Worm (Caenorhabditis elegans): ENCODE measurements around the gene lap-1.

lap-1 gene

DNA sequence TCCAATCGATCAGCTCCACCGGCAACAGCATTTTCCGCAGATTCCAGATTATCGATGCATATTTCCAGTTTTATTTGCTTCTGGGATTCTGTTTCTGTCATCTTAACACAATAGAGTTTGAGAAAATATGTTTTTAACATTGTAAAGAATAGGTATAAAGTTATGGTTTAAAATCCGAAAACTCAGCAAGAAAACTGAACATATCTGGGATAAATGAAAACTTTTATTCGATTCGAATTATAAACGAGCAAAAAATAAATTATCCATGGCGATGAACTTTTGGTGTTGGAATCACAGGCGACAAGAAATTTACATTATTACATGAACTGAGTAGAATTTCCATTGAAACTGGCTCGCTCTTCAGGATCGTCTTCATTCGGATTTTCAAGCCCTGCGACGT is 1.8 kb upstream of the lap-1 start, which contains the start of gene cutc-1:
Gene cutc-1, minus strand, starts transcription at position 101 of the 400 bp plus-strand sequence.
- no peak for TF ChIP-seq ces-1 (GFP tag; optimal IDR thresholded peaks at IDR 0.05)
- TF ChIP-seq ztf-11 (tag; optimal IDR thresholded peaks at IDR 0.05), result no peak
- no peak for TF ChIP-seq lsy-2 (tag; optimal IDR thresholded peaks at IDR 0.05)
- TF ChIP-seq pha-4 (tag; optimal IDR thresholded peaks at IDR 0.05), result no peak
- TF ChIP-seq unc-62 (GFP tag; optimal IDR thresholded peaks at IDR 0.05), result no peak
- TF ChIP-seq nhr-76 (tag; optimal IDR thresholded peaks at IDR 0.05), result no peak
- TF ChIP-seq sptf-1 (tag; optimal IDR thresholded peaks at IDR 0.05), result no peak
- no peak for TF ChIP-seq tbx-8 (GFP tag; optimal IDR thresholded peaks at IDR 0.05)
- no peak for TF ChIP-seq ceh-43 (GFP tag; optimal IDR thresholded peaks at IDR 0.05)
- TF ChIP-seq elt-3 (tag; optimal IDR thresholded peaks at IDR 0.05), result no peak
- TF ChIP-seq cnd-1 (tag; optimal IDR thresholded peaks at IDR 0.05), result no peak
- TF ChIP-seq snpc-4 (tag; optimal IDR thresholded peaks at IDR 0.05), result no peak
- no peak for TF ChIP-seq nhr-237 (tag; optimal IDR thresholded peaks at IDR 0.05)
- TF ChIP-seq mls-2 (tag; optimal IDR thresholded peaks at IDR 0.05), result no peak
- TF ChIP-seq M03D4.4 (tag; optimal IDR thresholded peaks at IDR 0.05), result no peak
- TF ChIP-seq nhr-12 (tag; optimal IDR thresholded peaks at IDR 0.05), result no peak
- TF ChIP-seq unc-39 (tag; optimal IDR thresholded peaks at IDR 0.05), result no peak
- no peak for TF ChIP-seq lin-32 (GFP tag; optimal IDR thresholded peaks at IDR 0.05)
- TF ChIP-seq nhr-28 (tag; optimal IDR thresholded peaks at IDR 0.05), result no peak

DNA sequence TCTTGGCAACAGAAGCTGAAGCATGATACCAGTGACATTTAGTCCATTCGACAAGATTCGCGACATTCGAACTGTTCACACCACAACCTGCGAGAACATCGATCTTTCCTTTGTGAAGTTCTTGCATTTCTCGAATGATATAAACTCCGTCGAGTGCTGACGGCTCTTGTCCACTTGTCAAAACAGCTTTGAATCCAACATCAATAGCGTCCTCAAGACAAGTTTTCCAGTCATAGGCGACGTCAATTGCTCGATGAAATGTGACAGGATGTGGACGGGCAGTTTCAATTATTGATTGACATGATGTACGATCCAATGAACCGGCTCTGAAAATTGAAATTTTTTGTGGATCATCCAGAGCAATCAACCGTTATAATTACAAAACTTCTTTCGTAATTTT is 905 bp upstream of the lap-1 start:
- TF ChIP-seq ceh-43 (GFP tag; optimal IDR thresholded peaks at IDR 0.05) (no peak), ceh-39 (tag; optimal IDR thresholded peaks at IDR 0.05) (no peak), blmp-1 (tag; optimal IDR thresholded peaks at IDR 0.05) (no peak), mab-5 (tag; optimal IDR thresholded peaks at IDR 0.05) (no peak), ceh-83 (GFP tag; optimal IDR thresholded peaks at IDR 0.05) (no peak), sptf-1 (tag; optimal IDR thresholded peaks at IDR 0.05) (no peak), M03D4.4 (tag; optimal IDR thresholded peaks at IDR 0.05) (no peak), ces-1 (GFP tag; optimal IDR thresholded peaks at IDR 0.05) (no peak), pha-4 (tag; optimal IDR thresholded peaks at IDR 0.05) (no peak), nhr-237 (tag; optimal IDR thresholded peaks at IDR 0.05) (no peak), nhr-2 (tag; optimal IDR thresholded peaks at IDR 0.05) (no peak)

DNA sequence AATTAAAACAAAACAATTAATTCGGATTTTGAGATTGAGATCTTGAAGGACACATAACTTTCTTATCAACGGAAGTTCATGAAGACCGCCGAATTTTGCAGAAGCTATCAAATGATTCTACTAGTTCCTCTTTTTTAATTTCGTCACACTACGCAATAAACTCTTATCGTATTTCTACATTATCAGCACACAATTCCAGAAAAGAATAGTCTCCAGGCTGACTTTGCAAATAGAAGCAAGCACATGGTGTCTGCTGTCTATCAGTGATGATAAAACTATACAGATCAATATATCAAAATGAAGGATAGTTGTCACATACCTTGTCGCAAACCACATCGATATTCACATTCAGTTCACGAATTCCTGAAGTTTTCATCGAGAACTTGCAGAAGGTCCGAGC is 1.2 kb downstream of the lap-1 start:
- no peak for TF ChIP-seq mep-1 (tag; optimal IDR thresholded peaks at IDR 0.05)
- TF ChIP-seq cnd-1 (tag; optimal IDR thresholded peaks at IDR 0.05), result no peak
- no peak for TF ChIP-seq ceh-43 (GFP tag; optimal IDR thresholded peaks at IDR 0.05)
- no peak for TF ChIP-seq bed-3 (GFP tag; optimal IDR thresholded peaks at IDR 0.05)
- TF ChIP-seq elt-3 (tag; optimal IDR thresholded peaks at IDR 0.05), result no peak
- TF ChIP-seq nhr-237 (tag; optimal IDR thresholded peaks at IDR 0.05), result no peak
- TF ChIP-seq nhr-28 (tag; optimal IDR thresholded peaks at IDR 0.05), result no peak
- TF ChIP-seq mls-2 (tag; optimal IDR thresholded peaks at IDR 0.05), result no peak
- TF ChIP-seq pha-4 (tag; optimal IDR thresholded peaks at IDR 0.05), result no peak

DNA sequence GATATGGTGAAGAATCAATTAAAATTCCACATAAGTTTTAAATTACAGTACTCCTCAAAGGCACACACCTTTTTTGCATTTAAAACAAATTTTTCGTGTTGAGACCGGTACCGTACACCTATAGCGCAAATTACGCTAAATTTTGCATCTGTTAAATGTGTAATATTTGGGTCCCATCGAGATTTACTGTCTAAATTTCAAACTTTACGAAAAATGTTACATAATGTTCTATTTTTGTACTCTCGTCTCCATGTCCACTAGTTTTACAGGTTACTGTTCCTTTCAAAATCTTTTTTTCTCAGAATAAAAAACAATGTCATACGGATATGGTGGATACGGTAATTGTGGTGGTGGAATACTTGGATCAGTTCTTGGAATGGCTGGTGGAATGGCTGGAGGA is 3.3 kb downstream of the lap-1 start, which contains the start of gene ZK353.2:
Gene ZK353.2, plus strand, starts transcription at position 301 of the 400 bp plus-strand sequence.
- TF ChIP-seq unc-62 (GFP tag; optimal IDR thresholded peaks at IDR 0.05), result no peak
- TF ChIP-seq tbx-8 (GFP tag; optimal IDR thresholded peaks at IDR 0.05), result no peak
- TF ChIP-seq snpc-4 (tag; optimal IDR thresholded peaks at IDR 0.05), result no peak
- no peak for TF ChIP-seq pha-4 (tag; optimal IDR thresholded peaks at IDR 0.05)
- TF ChIP-seq nhr-28 (tag; optimal IDR thresholded peaks at IDR 0.05), result no peak
- TF ChIP-seq mep-1 (tag; optimal IDR thresholded peaks at IDR 0.05), result no peak
- no peak for TF ChIP-seq elt-1 (tag; optimal IDR thresholded peaks at IDR 0.05; ENCODE audit: borderline replicate concordance, insufficient read depth)
- TF ChIP-seq nhr-237 (tag; optimal IDR thresholded peaks at IDR 0.05), result no peak
- TF ChIP-seq elt-3 (tag; optimal IDR thresholded peaks at IDR 0.05), result no peak
- TF ChIP-seq nhr-12 (tag; optimal IDR thresholded peaks at IDR 0.05), result no peak
- TF ChIP-seq ceh-83 (GFP tag; optimal IDR thresholded peaks at IDR 0.05), result no peak
- no peak for TF ChIP-seq mab-5 (tag; optimal IDR thresholded peaks at IDR 0.05)
- TF ChIP-seq lin-32 (GFP tag; optimal IDR thresholded peaks at IDR 0.05), result no peak
- TF ChIP-seq cnd-1 (tag; optimal IDR thresholded peaks at IDR 0.05), result no peak
- no peak for TF ChIP-seq nhr-2 (tag; optimal IDR thresholded peaks at IDR 0.05)
- no peak for TF ChIP-seq M03D4.4 (tag; optimal IDR thresholded peaks at IDR 0.05)
- TF ChIP-seq zip-8 (tag; optimal IDR thresholded peaks at IDR 0.05), result no peak
- TF ChIP-seq ceh-39 (tag; optimal IDR thresholded peaks at IDR 0.05), result no peak
- TF ChIP-seq ces-1 (GFP tag; optimal IDR thresholded peaks at IDR 0.05), result no peak
- TF ChIP-seq unc-39 (tag; optimal IDR thresholded peaks at IDR 0.05), result no peak

DNA sequence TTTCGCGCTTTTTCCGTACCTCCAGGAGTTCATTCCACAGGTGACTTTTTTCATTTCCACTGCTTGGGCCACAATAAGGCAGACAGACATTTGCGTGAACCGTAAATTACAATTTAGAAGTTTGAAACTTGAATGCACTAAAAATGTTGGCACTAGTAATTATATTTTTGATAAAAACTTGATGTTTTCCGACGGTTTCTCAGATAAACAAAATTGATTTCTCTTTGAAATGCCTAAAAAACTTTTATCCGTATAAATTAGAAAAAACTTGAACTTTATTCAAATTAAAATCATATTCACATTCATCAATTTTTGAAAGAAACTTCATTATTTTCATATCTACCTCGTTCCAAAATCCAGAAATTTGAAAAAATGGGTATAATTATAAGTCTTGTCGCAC is 6.0 kb downstream of the lap-1 start, which contains the start of gene ZK353.3:
Gene ZK353.3, plus strand, starts transcription at position 301 of the 400 bp plus-strand sequence.
- TF ChIP-seq mab-5 (tag; optimal IDR thresholded peaks at IDR 0.05) (no peak), drap-1 (GFP tag; optimal IDR thresholded peaks at IDR 0.05) (no peak), blmp-1 (tag; optimal IDR thresholded peaks at IDR 0.05) (no peak), nhr-12 (tag; optimal IDR thresholded peaks at IDR 0.05) (no peak), nhr-237 (tag; optimal IDR thresholded peaks at IDR 0.05) (no peak), zip-8 (tag; optimal IDR thresholded peaks at IDR 0.05) (no peak)

Measured in whole organism, mixed stage, embryonic.